Worm (Caenorhabditis elegans): Measurements from ENCODE around the gene srr-7.

Gene srr-7

DNA sequence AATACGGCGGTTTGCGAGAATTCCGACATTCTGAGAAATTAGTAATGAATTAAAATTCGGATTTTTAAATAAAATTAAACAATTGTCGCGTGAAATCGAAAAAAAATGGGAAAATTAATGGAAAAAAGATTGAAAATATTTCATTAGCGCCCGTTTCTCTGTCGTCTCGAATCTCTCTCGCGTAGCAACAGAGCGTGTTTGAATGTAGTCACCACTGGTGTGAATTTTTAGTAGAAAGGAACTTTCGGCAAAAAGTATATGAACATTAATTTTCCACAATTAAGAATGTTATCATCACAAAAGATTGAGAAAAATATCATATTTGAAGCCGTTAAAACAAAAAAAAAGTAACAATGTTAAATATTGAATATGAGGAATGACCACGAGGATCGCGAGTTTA, 8.7 kb downstream of the srr-7 start, which contains the start of gene aipl-1 (continued):
- no peak for TF ChIP-seq snpc-4 (tag; optimal IDR thresholded peaks at IDR 0.05)

DNA sequence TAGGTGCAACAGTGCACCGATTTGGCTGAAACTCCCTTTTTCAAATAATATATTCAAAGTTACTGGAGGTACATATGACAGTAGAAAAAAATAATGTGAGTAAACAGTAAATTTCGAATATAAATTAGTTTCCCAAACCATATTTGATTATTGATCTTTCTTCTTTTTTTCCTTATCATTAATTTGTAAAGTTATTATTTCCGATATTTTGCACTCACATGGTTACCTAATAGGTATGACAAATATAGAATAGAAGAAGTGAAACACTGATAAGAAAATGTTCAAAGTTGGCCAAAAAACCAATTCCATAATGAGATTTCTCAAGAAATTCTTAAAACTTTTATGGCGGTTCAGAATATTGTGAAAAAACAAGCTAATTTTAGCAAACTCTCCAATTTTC, 11.8 kb downstream of the srr-7 start:
- TF ChIP-seq pqm-1 (tag; optimal IDR thresholded peaks at IDR 0.05): peak; percentile 14
- no peak for TF ChIP-seq php-3 (GFP tag; IDR thresholded peaks at IDR 0.05)
- TF ChIP-seq mxl-2 (GFP tag; conservative IDR thresholded peaks at IDR 0.05): no peak
- peak; percentile 55 for TF ChIP-seq nhr-77 (tag; optimal IDR thresholded peaks at IDR 0.05)
- no peak for TF ChIP-seq lin-13 (GFP tag; optimal IDR thresholded peaks at IDR 0.05)
- no peak for TF ChIP-seq fkh-10 (GFP tag; optimal IDR thresholded peaks at IDR 0.05)
- peak; percentile 34 for TF ChIP-seq nhr-28 (tag; optimal IDR thresholded peaks at IDR 0.05)
- TF ChIP-seq zag-1 (tag; optimal IDR thresholded peaks at IDR 0.05): no peak
- no peak for TF ChIP-seq nhr-42 (GFP tag; IDR thresholded peaks at IDR 0.05)
- TF ChIP-seq dve-1 (tag; optimal IDR thresholded peaks at IDR 0.05; ENCODE audit: insufficient read depth): peak; percentile 12
- no peak for TF ChIP-seq daf-16 (GFP tag; optimal IDR thresholded peaks at IDR 0.05)
- peak; percentile 55 for TF ChIP-seq daf-16 (tag; optimal IDR thresholded peaks at IDR 0.05)

DNA sequence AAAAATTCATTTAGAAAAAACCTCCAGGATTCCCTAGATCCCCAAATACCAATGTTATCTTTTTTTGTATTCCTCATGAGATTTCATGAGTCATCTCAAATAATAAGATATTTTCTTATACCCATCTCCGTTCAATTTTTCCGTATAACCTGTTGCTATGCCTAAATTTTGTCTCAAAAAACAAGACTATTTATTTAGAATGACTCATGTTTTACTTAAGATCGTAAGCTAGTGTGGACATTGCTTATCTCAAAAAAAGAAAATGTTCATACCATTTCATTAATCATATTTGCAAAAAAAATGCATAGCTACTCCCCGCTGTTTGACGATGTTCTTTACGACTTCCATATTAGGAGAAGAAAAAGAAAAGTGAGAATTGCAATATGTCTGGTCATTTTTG, 12.2 kb downstream of the srr-7 start, which contains the start of gene K08F9.3:
Gene K08F9.3, plus strand, starts transcription at position 301 of the 400 bp plus-strand sequence.
- TF ChIP-seq egl-43 (GFP tag; IDR thresholded peaks at IDR 0.05) (no peak), ceh-62 (tag; optimal IDR thresholded peaks at IDR 0.05) (no peak), zag-1 (tag; optimal IDR thresholded peaks at IDR 0.05) (no peak), gei-8 (GFP tag; optimal IDR thresholded peaks at IDR 0.05) (no peak)

DNA sequence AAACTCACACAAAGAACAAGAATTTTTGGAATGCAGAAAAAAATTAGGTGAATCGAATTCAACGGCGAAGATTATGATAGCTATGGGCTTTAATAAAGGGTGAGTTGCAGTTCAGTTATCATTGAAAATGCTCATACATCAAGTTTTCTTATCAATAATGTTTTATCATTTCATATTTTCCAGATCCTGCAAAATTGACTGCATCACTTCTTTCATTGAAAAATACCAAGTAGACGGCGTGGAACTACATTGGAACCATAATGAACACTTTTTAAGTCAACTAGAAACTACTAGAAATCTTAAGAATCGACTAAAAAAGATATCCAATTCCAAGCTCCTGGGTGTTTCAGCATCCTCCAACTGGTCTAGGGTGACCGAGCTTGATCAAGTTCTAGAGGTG, 15.2 kb downstream of the srr-7 start, which contains the start of gene K08F9.1:
Gene K08F9.1, minus strand, starts transcription at position 101 of the 400 bp plus-strand sequence.
- TF ChIP-seq madf-9 (GFP tag; conservative IDR thresholded peaks at IDR 0.05) (no peak), nhr-102 (tag; optimal IDR thresholded peaks at IDR 0.05) (no peak), ama-1 (optimal IDR thresholded peaks at IDR 0.05) (no peak), zfp-3 (GFP tag; conservative IDR thresholded peaks at IDR 0.05) (no peak), hif-1 (tag; optimal IDR thresholded peaks at IDR 0.05) (no peak), nhr-28 (tag; optimal IDR thresholded peaks at IDR 0.05) (no peak), nhr-48 (tag; optimal IDR thresholded peaks at IDR 0.05) (no peak), saeg-2 (GFP tag; IDR thresholded peaks at IDR 0.05) (no peak), aly-2 (tag; optimal IDR thresholded peaks at IDR 0.05) (no peak), nhr-42 (GFP tag; IDR thresholded peaks at IDR 0.05) (no peak), lin-1 (GFP tag; IDR thresholded peaks at IDR 0.05) (no peak), daf-8 (GFP tag; IDR thresholded peaks at IDR 0.05) (no peak), lir-3 (tag; optimal IDR thresholded peaks at IDR 0.05) (no peak), snpc-4 (tag; optimal IDR thresholded peaks at IDR 0.05) (no peak), ceh-82 (tag; optimal IDR thresholded peaks at IDR 0.05) (no peak), lin-39 (tag; optimal IDR thresholded peaks at IDR 0.05) (no peak), fkh-10 (GFP tag; optimal IDR thresholded peaks at IDR 0.05) (no peak), ceh-32 (tag; optimal IDR thresholded peaks at IDR 0.05; ENCODE audit: poor library complexity) (no peak)

DNA sequence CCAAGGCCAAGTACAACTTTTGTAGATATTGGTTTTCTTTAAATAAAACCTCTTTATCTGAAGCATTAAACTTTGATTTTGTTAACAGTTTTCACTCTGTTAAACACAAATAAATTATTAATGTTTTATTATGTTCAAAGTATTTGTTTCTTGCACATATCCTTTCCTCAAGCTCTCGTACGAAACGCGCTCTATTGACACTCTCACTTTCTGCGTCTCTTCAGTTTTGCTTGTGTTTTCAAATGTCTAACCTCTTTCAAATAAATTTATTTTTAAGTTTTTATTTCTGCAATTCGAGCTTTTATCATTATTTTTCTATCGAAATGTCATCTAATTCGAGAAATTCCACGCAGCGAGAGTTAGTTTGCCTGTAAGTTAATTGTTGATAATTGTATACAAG, 15.7 kb downstream of the srr-7 start, which contains the start of gene K08F9.4:
Gene K08F9.4, plus strand, starts transcription at position 222 of the 400 bp plus-strand sequence.
- TF ChIP-seq saeg-2 (GFP tag; IDR thresholded peaks at IDR 0.05) (no peak), nhr-10 (tag; optimal IDR thresholded peaks at IDR 0.05) (no peak), ZK546.5 (tag; optimal IDR thresholded peaks at IDR 0.05) (no peak), Y5F2A.4 (GFP tag; optimal IDR thresholded peaks at IDR 0.05) (no peak), T20F7.1 (GFP tag; optimal IDR thresholded peaks at IDR 0.05) (peak; percentile 32), T26A8.4 (GFP tag; IDR thresholded peaks at IDR 0.05) (no peak), dmd-9 (GFP tag; IDR thresholded peaks at IDR 0.05) (no peak), lin-13 (GFP tag; optimal IDR thresholded peaks at IDR 0.05) (peak; percentile 7), skn-1 (tag; optimal IDR thresholded peaks at IDR 0.05) (no peak), dmd-6 (GFP tag; IDR thresholded peaks at IDR 0.05) (no peak), ama-1 (optimal IDR thresholded peaks at IDR 0.05) (no peak), nhr-6 (tag; optimal IDR thresholded peaks at IDR 0.05) (peak; percentile 72), nhr-28 (tag; optimal IDR thresholded peaks at IDR 0.05) (peak; percentile 61), Y75B8A.6 (GFP tag; IDR thresholded peaks at IDR 0.05) (no peak), R02D3.7 (tag; optimal IDR thresholded peaks at IDR 0.05) (no peak), nhr-102 (tag; optimal IDR thresholded peaks at IDR 0.05) (no peak), mep-1 (tag; optimal IDR thresholded peaks at IDR 0.05) (no peak), gei-8 (GFP tag; optimal IDR thresholded peaks at IDR 0.05) (no peak), nhr-25 (tag; optimal IDR thresholded peaks at IDR 0.05; ENCODE audit: borderline replicate concordance, insufficient read depth) (no peak), daf-12 (tag; optimal IDR thresholded peaks at IDR 0.05) (no peak), duxl-1 (tag; optimal IDR thresholded peaks at IDR 0.05; ENCODE audit: poor library complexity) (peak; percentile 18)

All from whole organism, L4 larva.